Fruit fly (Drosophila melanogaster) whole organism, embryonic: Measurements from ENCODE around the gene dsx-c73A.
A peak's percentile ranks its signal among the peaks of the same experiment; 100 is the strongest.

ENCODE experiments used
- Bteb2 ChIP-seq: fragments of 200-800 bp; sonication (Bioruptor generic); optimal IDR thresholded peaks from 2 replicates; lab custom pipeline; 2016; ENCODE audit warnings: missing biosample characterization, missing genetic modification characterization
- CG10543 ChIP-seq: fragments of 200-800 bp; sonication (Bioruptor generic); optimal IDR thresholded peaks from 3 replicates; lab custom pipeline; 2017; ENCODE audit warnings: missing biosample characterization, mild to moderate bottlenecking, missing genetic modification characterization, moderate library complexity
- CG13296 ChIP-seq: fragments of 200-800 bp; sonication (Bioruptor generic); optimal IDR thresholded peaks from 3 replicates; lab custom pipeline; 2018; ENCODE audit warnings: missing biosample characterization, mild to moderate bottlenecking, missing genetic modification characterization
- CG13775 ChIP-seq: fragments of 200-800 bp; sonication (Bioruptor generic); optimal IDR thresholded peaks from 3 replicates; lab custom pipeline; 2017; ENCODE audit warnings: missing biosample characterization, mild to moderate bottlenecking, missing genetic modification characterization
- CG14710 ChIP-seq: fragments of 200-800 bp; sonication (Bioruptor generic); optimal IDR thresholded peaks from 3 replicates; lab custom pipeline; 2019; ENCODE audit warnings: missing biosample characterization, mild to moderate bottlenecking, missing genetic modification characterization, moderate library complexity
- CG15601 ChIP-seq: fragments of 200-800 bp; sonication (Bioruptor generic); optimal IDR thresholded peaks from 3 replicates; lab custom pipeline; 2019; ENCODE audit warnings: missing biosample characterization, mild to moderate bottlenecking, missing genetic modification characterization, moderate library complexity
- CG15696 ChIP-seq: fragments of 200-800 bp; sonication (Bioruptor generic); optimal IDR thresholded peaks from 2 replicates; lab custom pipeline; 2019; ENCODE audit warnings: missing biosample characterization, mild to moderate bottlenecking, missing genetic modification characterization, moderate library complexity
- CG16779 ChIP-seq: fragments of 200-800 bp; sonication (Bioruptor generic); IDR thresholded peaks from 2 replicates; pipeline ENCODE4 v1.3.6; 2022; ENCODE audit warnings: missing biosample characterization, missing genetic modification characterization
- CG17385 ChIP-seq: fragments of 200-800 bp; sonication (Bioruptor generic); optimal IDR thresholded peaks from 3 replicates; lab custom pipeline; 2018; ENCODE audit warnings: missing biosample characterization, mild to moderate bottlenecking, missing genetic modification characterization
- CG17912 ChIP-seq: fragments of 200-800 bp; sonication (Bioruptor generic); optimal IDR thresholded peaks from 2 replicates; lab custom pipeline; 2018; ENCODE audit warnings: missing biosample characterization, mild to moderate bottlenecking, missing genetic modification characterization
- CG1832 ChIP-seq: fragments of 200-800 bp; sonication (Bioruptor generic); optimal IDR thresholded peaks from 2 replicates; lab custom pipeline; 2017; ENCODE audit warnings: missing biosample characterization, mild to moderate bottlenecking, missing genetic modification characterization, inconsistent platforms
- CG2712 ChIP-seq: fragments of 200-800 bp; optimal IDR thresholded peaks from 3 replicates; lab custom pipeline; 2019; ENCODE audit warnings: missing biosample characterization, mild to moderate bottlenecking, missing genetic modification characterization, moderate library complexity
- CG34376 ChIP-seq: fragments of 200-800 bp; sonication (Bioruptor generic); optimal IDR thresholded peaks from 2 replicates; lab custom pipeline; 2018; ENCODE audit warnings: missing biosample characterization, mild to moderate bottlenecking, missing genetic modification characterization
- CG4360 ChIP-seq: fragments of 200-800 bp; sonication (Bioruptor generic); IDR thresholded peaks from 2 replicates; pipeline ENCODE4 v1.3.6; 2022; ENCODE audit warnings: missing biosample characterization, missing genetic modification characterization
- CG6791 ChIP-seq: fragments of 200-800 bp; sonication (Bioruptor generic); IDR thresholded peaks from 3 replicates; pipeline ENCODE4 v1.3.6; 2022; ENCODE audit warnings: missing biosample characterization, missing genetic modification characterization; ENCODE audit not compliant: partially characterized antibody
- CG8359 ChIP-seq: fragments of 200-800 bp; sonication (Bioruptor generic); optimal IDR thresholded peaks from 2 replicates; lab custom pipeline; 2017; ENCODE audit warnings: missing biosample characterization, mild to moderate bottlenecking, missing genetic modification characterization, borderline replicate concordance
- CG9797 ChIP-seq: fragments of 200-800 bp; sonication (Bioruptor generic); optimal IDR thresholded peaks from 3 replicates; lab custom pipeline; 2018; ENCODE audit warnings: missing biosample characterization, mild to moderate bottlenecking, missing genetic modification characterization
- Dbx ChIP-seq: fragments of 200-800 bp; sonication (Bioruptor generic); IDR thresholded peaks from 3 replicates; pipeline ENCODE4 v1.3.6; 2022; ENCODE audit warnings: missing biosample characterization, missing genetic modification characterization
- Gsc ChIP-seq: fragments of 200-800 bp; sonication (Bioruptor generic); IDR thresholded peaks from 2 replicates; pipeline ENCODE4 v1.3.6; 2022; ENCODE audit warnings: missing biosample characterization, missing genetic modification characterization
- HLH4C ChIP-seq: fragments of 200-800 bp; sonication (Bioruptor generic); IDR thresholded peaks from 3 replicates; pipeline ENCODE4 v1.3.6; 2022; ENCODE audit warnings: missing biosample characterization, missing genetic modification characterization; ENCODE audit not compliant: partially characterized antibody
- Hmr ChIP-seq: fragments of 200-800 bp; sonication (Bioruptor generic); optimal IDR thresholded peaks from 3 replicates; lab custom pipeline; 2017; ENCODE audit warnings: mild to moderate bottlenecking, missing biosample characterization, missing genetic modification reagents, missing genetic modification characterization
- Hmx ChIP-seq: fragments of 200-800 bp; sonication (Bioruptor generic); optimal IDR thresholded peaks from 2 replicates; lab custom pipeline; 2016; ENCODE audit warnings: missing biosample characterization, missing genetic modification characterization
- Hr51 ChIP-seq, 2 experiments: fragments of 200-800 bp; sonication (Bioruptor generic); optimal IDR thresholded peaks; 2 replicates in 1 of 2; 3 replicates in 1 of 2; lab custom pipeline; 2016 to 2018; ENCODE audit warnings: missing biosample characterization in 2 of 2, missing genetic modification characterization in 2 of 2, mild to moderate bottlenecking in 1 of 2, moderate library complexity in 1 of 2
- Med ChIP-seq: fragments of 200-800 bp; sonication (Bioruptor generic); peaks from one replicate; lab custom pipeline; 2016; ENCODE audit warnings: missing biosample characterization, missing genetic modification characterization, mild to moderate bottlenecking, inconsistent platforms, moderate library complexity
- Myb ChIP-seq: fragments of 200-800 bp; sonication (Bioruptor generic); optimal IDR thresholded peaks from 2 replicates; lab custom pipeline; 2016; ENCODE audit warnings: missing biosample characterization, missing genetic modification characterization
- Opbp ChIP-seq: fragments of 200-800 bp; sonication (Bioruptor generic); IDR thresholded peaks from 3 replicates; pipeline ENCODE4 v1.3.6; 2022; ENCODE audit warnings: missing biosample characterization, missing genetic modification characterization; ENCODE audit not compliant: partially characterized antibody
- Side ChIP-seq: fragments of 200-800 bp; sonication (Bioruptor generic); optimal IDR thresholded peaks from 2 replicates; lab custom pipeline; 2016; ENCODE audit warnings: missing biosample characterization, missing genetic modification characterization
- Ssrp ChIP-seq: fragments of 200-800 bp; sonication (Bioruptor generic); optimal IDR thresholded peaks from 2 replicates; lab custom pipeline; 2018; ENCODE audit warnings: missing biosample characterization, mild to moderate bottlenecking, missing genetic modification characterization, moderate library complexity
- cas ChIP-seq: fragments of 200-800 bp; sonication (Bioruptor generic); IDR thresholded peaks from 2 replicates; pipeline ENCODE4 v1.3.6; 2022; ENCODE audit warnings: missing biosample characterization, missing genetic modification characterization
- crp ChIP-seq, 2 experiments: fragments of 200-800 bp; sonication (Bioruptor generic); optimal IDR thresholded peaks; 2 replicates in 1 of 2; 3 replicates in 1 of 2; lab custom pipeline; 2017; ENCODE audit warnings: missing biosample characterization in 2 of 2, missing genetic modification characterization in 2 of 2, mild to moderate bottlenecking in 1 of 2, moderate library complexity in 1 of 2
- danr ChIP-seq: fragments of 200-800 bp; sonication (Bioruptor generic); IDR thresholded peaks from 2 replicates; pipeline ENCODE4 v1.3.6; 2022; ENCODE audit warnings: missing biosample characterization, missing genetic modification characterization
- dpn ChIP-seq, 2 experiments: fragments of 200-800 bp; sonication (Bioruptor generic); optimal IDR thresholded peaks; 3 replicates each; lab custom pipeline; 2016; ENCODE audit warnings: missing biosample characterization in 2 of 2, missing genetic modification characterization in 2 of 2
- esg ChIP-seq: fragments of 200-800 bp; sonication (Bioruptor generic); conservative IDR thresholded peaks from 2 replicates; pipeline ENCODE4 v1.3.6; 2022; ENCODE audit warnings: missing biosample characterization, missing genetic modification characterization
- ewg ChIP-seq: fragments of 200-800 bp; sonication (Bioruptor generic); optimal IDR thresholded peaks from 3 replicates; lab custom pipeline; 2017; ENCODE audit warnings: mild to moderate bottlenecking, missing biosample characterization, missing genetic modification reagents, missing genetic modification characterization
- fd96Cb ChIP-seq: fragments of 200-800 bp; sonication (Bioruptor generic); optimal IDR thresholded peaks from 2 replicates; lab custom pipeline; 2018; ENCODE audit warnings: missing biosample characterization, mild to moderate bottlenecking, missing genetic modification characterization, moderate library complexity
- fu2 ChIP-seq: fragments of 200-800 bp; sonication (Bioruptor generic); optimal IDR thresholded peaks from 2 replicates; lab custom pipeline; 2016; ENCODE audit warnings: missing biosample characterization, missing genetic modification characterization
- grn ChIP-seq: fragments of 200-800 bp; sonication (Bioruptor generic); optimal IDR thresholded peaks from 3 replicates; lab custom pipeline; 2017; ENCODE audit warnings: missing biosample characterization, missing genetic modification characterization
- gsb-n ChIP-seq: fragments of 200-800 bp; sonication (Bioruptor generic); optimal IDR thresholded peaks from 3 replicates; lab custom pipeline; 2018; ENCODE audit warnings: missing biosample characterization, mild to moderate bottlenecking, missing genetic modification characterization
- hbn ChIP-seq: fragments of 200-800 bp; sonication (Bioruptor generic); IDR thresholded peaks from 2 replicates; pipeline ENCODE4 v1.3.6; 2022; ENCODE audit warnings: missing biosample characterization, missing genetic modification characterization; ENCODE audit not compliant: partially characterized antibody
- jumu ChIP-seq: fragments of 200-800 bp; sonication (Bioruptor generic); optimal IDR thresholded peaks from 3 replicates; lab custom pipeline; 2016; ENCODE audit warnings: missing biosample characterization, missing genetic modification characterization
- onecut ChIP-seq: fragments of 200-800 bp; sonication (Bioruptor generic); IDR thresholded peaks from 2 replicates; pipeline ENCODE4 v1.3.6; 2022; ENCODE audit warnings: missing biosample characterization, missing genetic modification characterization
- org-1 ChIP-seq: fragments of 200-800 bp; sonication (Bioruptor generic); optimal IDR thresholded peaks from 2 replicates; lab custom pipeline; 2017; ENCODE audit warnings: missing biosample characterization, missing genetic modification characterization
- row ChIP-seq: fragments of 200-800 bp; sonication (Bioruptor generic); IDR thresholded peaks from 3 replicates; pipeline ENCODE4 v1.3.6; 2022; ENCODE audit warnings: missing biosample characterization, missing genetic modification characterization
- sqz ChIP-seq: fragments of 200-800 bp; sonication (Bioruptor generic); optimal IDR thresholded peaks from 3 replicates; lab custom pipeline; 2018; ENCODE audit warnings: missing biosample characterization, mild to moderate bottlenecking, missing genetic modification characterization
- tap ChIP-seq: fragments of 200-800 bp; optimal IDR thresholded peaks from 3 replicates; lab custom pipeline; 2019; ENCODE audit warnings: missing biosample characterization, mild to moderate bottlenecking, missing genetic modification characterization, moderate library complexity
- trh ChIP-seq: fragments of 200-800 bp; sonication (Bioruptor generic); optimal IDR thresholded peaks from 2 replicates; lab custom pipeline; 2016; ENCODE audit warnings: missing biosample characterization, missing genetic modification characterization
- vfl ChIP-seq: fragments of 200-800 bp; sonication (Bioruptor generic); optimal IDR thresholded peaks from 2 replicates; lab custom pipeline; 2016; ENCODE audit warnings: missing biosample characterization, missing genetic modification characterization
- vvl ChIP-seq: fragments of 200-800 bp; sonication (Bioruptor generic); IDR thresholded peaks from 2 replicates; pipeline ENCODE4 v1.3.6; 2022; ENCODE audit warnings: missing biosample characterization, missing genetic modification characterization
- yki ChIP-seq: fragments of >200 bp; optimal IDR thresholded peaks from 3 replicates; lab custom pipeline; 2018
- z ChIP-seq: fragments of 200-800 bp; sonication (Bioruptor generic); IDR thresholded peaks from 3 replicates; pipeline ENCODE4 v1.3.6; 2022; ENCODE audit warnings: missing biosample characterization, missing genetic modification characterization

Gene dsx-c73A

dm6 chr3L:16385252-16385879 lies 66.4 kb downstream of the dsx-c73A start:
- no peak; the same call in 1 of the 2 replicates for TF ChIP-seq onecut (GFP tag; lab: Robert Waterston, UW)
- no peak for TF ChIP-seq CG14710
- no peak for TF ChIP-seq CG15696 (tag; lab: Kevin White, UChicago)
- no peak for TF ChIP-seq Med (GFP tag; lab: Kevin White, UChicago)
- no peak for TF ChIP-seq dpn (GFP tag; optimal IDR thresholded peaks at IDR 0.05; lab: Kevin White, UChicago)
- no peak for TF ChIP-seq Dbx (GFP tag; lab: Robert Waterston, UW)
- TF ChIP-seq Myb (GFP tag; lab: Kevin White, UChicago), result no peak
- no peak for TF ChIP-seq CG2712 (tag; lab: Kevin White, UChicago)
- TF ChIP-seq CG17385 (GFP tag; lab: Kevin White, UChicago), result no peak
- no peak for TF ChIP-seq CG16779 (GFP tag; lab: Robert Waterston, UW)
- TF ChIP-seq CG34376 (GFP tag; lab: Kevin White, UChicago), result peak; percentile 26
- no peak for TF ChIP-seq fu2 (GFP tag; lab: Kevin White, UChicago)
- no peak for TF ChIP-seq Hr51 (GFP tag; optimal IDR thresholded peaks at IDR 0.05; lab: Kevin White, UChicago)
- peak; percentile 87 for TF ChIP-seq grn (GFP tag; lab: Kevin White, UChicago)
- TF ChIP-seq hbn (GFP tag; lab: Robert Waterston, UW), result no peak
- no peak for TF ChIP-seq yki (lab: Kevin White, UChicago)
- TF ChIP-seq CG1832 (GFP tag; lab: Kevin White, UChicago), result no peak
- no peak for TF ChIP-seq Bteb2 (GFP tag; lab: Kevin White, UChicago)
- TF ChIP-seq Gsc (GFP tag; lab: Robert Waterston, UW), result no peak
- TF ChIP-seq tap, result no peak
- TF ChIP-seq danr (GFP tag; lab: Robert Waterston, UW), result no peak
- TF ChIP-seq gsb-n (tag; lab: Kevin White, UChicago), result no peak
- no peak for TF ChIP-seq vvl (GFP tag; lab: Robert Waterston, UW)
- no peak for TF ChIP-seq Ssrp (tag; lab: Kevin White, UChicago)
- TF ChIP-seq row, result no peak
- no peak for TF ChIP-seq CG8359
- TF ChIP-seq CG13296 (GFP tag; lab: Kevin White, UChicago), result no peak
- no peak for TF ChIP-seq CG10543 (GFP tag; lab: Kevin White, UChicago)
- TF ChIP-seq sqz (GFP tag; lab: Kevin White, UChicago), result no peak
- TF ChIP-seq esg (GFP tag; lab: Robert Waterston, UW), result no peak
- TF ChIP-seq Opbp (GFP tag; lab: Robert Waterston, UW), result no peak
- TF ChIP-seq ewg (GFP tag; lab: Kevin White, UChicago), result no peak
- no peak for TF ChIP-seq Hmx (GFP tag; lab: Kevin White, UChicago)
- TF ChIP-seq CG15601 (tag; lab: Kevin White, UChicago), result no peak
- TF ChIP-seq fd96Cb (tag; lab: Kevin White, UChicago), result no peak
- TF ChIP-seq Hmr (GFP tag; lab: Kevin White, UChicago), result no peak
- TF ChIP-seq trh, result no peak
- TF ChIP-seq crp (GFP tag; optimal IDR thresholded peaks at IDR 0.05; lab: Kevin White, UChicago), result peak in 1 of 2 experiments; percentile 65
- no peak for TF ChIP-seq CG6791 (GFP tag; lab: Robert Waterston, UW)
- no peak for TF ChIP-seq cas (GFP tag; lab: Robert Waterston, UW)
- TF ChIP-seq CG9797, result no peak
- no peak for TF ChIP-seq CG17912 (GFP tag; lab: Kevin White, UChicago)
- no peak for TF ChIP-seq jumu (GFP tag; lab: Kevin White, UChicago)
- no peak for TF ChIP-seq CG13775 (GFP tag; lab: Kevin White, UChicago)
- no peak for TF ChIP-seq org-1 (GFP tag; lab: Kevin White, UChicago)
- no peak for TF ChIP-seq Side
- no peak for TF ChIP-seq HLH4C (GFP tag; lab: Robert Waterston, UW)
- no peak for TF ChIP-seq z (GFP tag; lab: Robert Waterston, UW)
- TF ChIP-seq vfl (GFP tag; lab: Kevin White, UChicago), result no peak
- TF ChIP-seq CG4360, result 0 out of 2 replicates have a peak, but pooled peaks have one; percentile 19
